Fruit fly (Drosophila melanogaster): ENCODE data around the gene scaf6.

DNA sequence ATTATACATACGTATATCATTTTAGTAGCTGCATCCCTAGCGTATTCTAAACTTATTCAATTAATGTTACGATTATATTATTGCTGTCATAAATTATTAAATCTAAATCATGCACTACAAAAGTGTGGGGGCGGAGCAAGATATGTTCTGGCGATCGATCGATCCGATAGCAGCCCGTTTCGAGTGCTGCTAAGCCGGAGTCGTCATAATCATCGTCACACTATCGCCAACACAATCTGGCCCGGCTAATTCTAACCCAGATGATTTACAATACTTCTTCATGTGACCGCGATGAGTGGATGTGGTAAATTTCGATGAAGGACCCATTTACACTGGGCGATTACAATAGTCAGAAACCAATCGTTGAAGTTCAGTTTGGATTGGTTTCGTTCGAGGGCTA is 47.6 kb downstream of the scaf6 start:
- TF ChIP-seq svp (GFP tag) = no peak
- TF ChIP-seq pdm3 (GFP tag; optimal IDR thresholded peaks at IDR 0.05) = no peak
- no peak for TF ChIP-seq CG8119 (GFP tag; IDR thresholded peaks at IDR 0.05)
- no peak for TF ChIP-seq CG11762 (GFP tag; optimal IDR thresholded peaks at IDR 0.05; ENCODE audit: insufficient read depth)
- no peak for TF ChIP-seq salr (GFP tag; optimal IDR thresholded peaks at IDR 0.05)
- TF ChIP-seq OdsH (GFP tag; optimal IDR thresholded peaks at IDR 0.05) = no peak
- TF ChIP-seq dac (GFP tag; optimal IDR thresholded peaks at IDR 0.05) = no peak
- TF ChIP-seq CG6854 (GFP tag; optimal IDR thresholded peaks at IDR 0.05) = no peak
- TF ChIP-seq eg (GFP tag; IDR thresholded peaks at IDR 0.05) = no peak
- no peak for TF ChIP-seq CG8632 (GFP tag; optimal IDR thresholded peaks at IDR 0.05)
- no peak for TF ChIP-seq CG11902 (GFP tag; optimal IDR thresholded peaks at IDR 0.05)
- no peak for TF ChIP-seq Gug (GFP tag; IDR thresholded peaks at IDR 0.05)
- no peak for TF ChIP-seq Ets21C (GFP tag; optimal IDR thresholded peaks at IDR 0.05)
- no peak for TF ChIP-seq CG15336 (GFP tag; IDR thresholded peaks at IDR 0.05)
